Fruit fly (Drosophila melanogaster) whole organism, wandering third instar larva: Measurements from ENCODE around the gene CG3857.

ENCODE experiments used
- Abd-B ChIP-seq: fragments of >200 bp; optimal IDR thresholded peaks from 2 replicates; lab custom pipeline; 2017; ENCODE audit warnings: missing biosample characterization, missing genetic modification characterization
- CG32264 ChIP-seq: fragments of 200-800 bp; sonication (Bioruptor generic); optimal IDR thresholded peaks from 2 replicates; lab custom pipeline; 2016; ENCODE audit warnings: missing biosample characterization, missing genetic modification characterization
- CG9705 ChIP-seq: fragments of 200-800 bp; sonication (Bioruptor generic); optimal IDR thresholded peaks from 2 replicates; lab custom pipeline; 2018; ENCODE audit warnings: missing biosample characterization, mild to moderate bottlenecking, missing genetic modification characterization
- CrebA ChIP-seq: fragments of 200-800 bp; sonication (Bioruptor generic); optimal IDR thresholded peaks from 2 replicates; lab custom pipeline; 2016; ENCODE audit warnings: missing biosample characterization, mild to moderate bottlenecking, missing genetic modification characterization, borderline replicate concordance
- Dfd ChIP-seq: fragments of >200 bp; optimal IDR thresholded peaks from 2 replicates; lab custom pipeline; 2017; ENCODE audit warnings: missing biosample characterization, missing genetic modification characterization
- Dif ChIP-seq: fragments of 200-275, 200-300 bp; sonication (Bioruptor generic); optimal IDR thresholded peaks from 2 replicates; lab custom pipeline; 2018; ENCODE audit warnings: missing biosample characterization, missing genetic modification characterization; ENCODE audit not compliant: partially characterized antibody
- GATAd ChIP-seq: sonication (Bioruptor generic); optimal IDR thresholded peaks from 2 replicates; lab custom pipeline; 2016; ENCODE audit warnings: missing biosample characterization, missing genetic modification characterization
- HLH106 ChIP-seq: fragments of 200-800 bp; optimal IDR thresholded peaks from 3 replicates; lab custom pipeline; 2019; ENCODE audit warnings: missing biosample characterization, mild to moderate bottlenecking, missing genetic modification characterization, moderate library complexity
- Hnf4 ChIP-seq: fragments of 200-800 bp; sonication (Bioruptor generic); optimal IDR thresholded peaks from 2 replicates; lab custom pipeline; 2016; ENCODE audit warnings: missing biosample characterization, mild to moderate bottlenecking, missing genetic modification characterization
- Hr78 ChIP-seq: fragments of >200 bp; optimal IDR thresholded peaks from 2 replicates; lab custom pipeline; 2017; ENCODE audit warnings: missing biosample characterization, missing genetic modification characterization
- Hr83 ChIP-seq: fragments of 200-300 bp; sonication (Bioruptor generic); optimal IDR thresholded peaks from 2 replicates; lab custom pipeline; 2016; ENCODE audit warnings: missing biosample characterization, mild to moderate bottlenecking, missing genetic modification characterization, moderate library complexity; ENCODE audit not compliant: poor library complexity, severe bottlenecking
- Jra ChIP-seq: sonication (Bioruptor generic); optimal IDR thresholded peaks from 2 replicates; lab custom pipeline; 2016; ENCODE audit warnings: missing biosample characterization, missing genetic modification characterization
- Mio ChIP-seq: sonication (Bioruptor generic); optimal IDR thresholded peaks from 2 replicates; lab custom pipeline; 2016; ENCODE audit warnings: missing biosample characterization, missing genetic modification characterization
- Myc ChIP-seq: fragments of >200 bp; optimal IDR thresholded peaks from 2 replicates; lab custom pipeline; 2017
- N ChIP-seq: fragments of >200 bp; optimal IDR thresholded peaks from 2 replicates; lab custom pipeline; 2018; ENCODE audit warnings: missing biosample characterization, missing external identifiers, missing genetic modification characterization
- OdsH ChIP-seq: fragments of 200-800 bp; sonication (Bioruptor generic); optimal IDR thresholded peaks from 2 replicates; lab custom pipeline; 2016; ENCODE audit warnings: missing biosample characterization, mild to moderate bottlenecking, missing genetic modification characterization
- Rel ChIP-seq, 2 experiments: fragments of 200-800 bp; sonication (Bioruptor generic) in 1 of 2; optimal IDR thresholded peaks; 2 replicates in 1 of 2; 3 replicates in 1 of 2; lab custom pipeline; 2016 to 2019; ENCODE audit warnings: mild to moderate bottlenecking in 2 of 2, missing biosample characterization in 2 of 2, missing genetic modification characterization in 2 of 2, moderate library complexity in 1 of 2
- Sp1 ChIP-seq: fragments of 200-800 bp; sonication (Bioruptor generic); optimal IDR thresholded peaks from 3 replicates; lab custom pipeline; 2019; ENCODE audit warnings: missing biosample characterization, mild to moderate bottlenecking, missing genetic modification characterization, moderate library complexity
- Vsx2 ChIP-seq: fragments of 200-300, 225-300 bp; sonication (Bioruptor generic); optimal IDR thresholded peaks from 2 replicates; lab custom pipeline; 2018; ENCODE audit warnings: missing biosample characterization, missing genetic modification characterization; ENCODE audit not compliant: partially characterized antibody
- br ChIP-seq: fragments of 200-800 bp; sonication (Bioruptor generic); optimal IDR thresholded peaks from 2 replicates; lab custom pipeline; 2016; ENCODE audit warnings: missing biosample characterization, missing genetic modification characterization
- brk ChIP-seq: fragments of 200-800 bp; sonication (Bioruptor generic); optimal IDR thresholded peaks from 2 replicates; lab custom pipeline; 2016; ENCODE audit warnings: missing biosample characterization, mild to moderate bottlenecking, missing genetic modification characterization
- dl ChIP-seq, 2 experiments: fragments of 175-275, 200-275 bp in 1 of 2; fragments of 200-275 bp in 1 of 2; sonication (Bioruptor generic); optimal IDR thresholded peaks; lab custom pipeline; 2018; ENCODE audit warnings: mild to moderate bottlenecking in 2 of 2, missing biosample characterization in 2 of 2, missing genetic modification characterization in 2 of 2, moderate library complexity in 2 of 2; ENCODE audit not compliant: partially characterized antibody in 2 of 2, insufficient read depth in 1 of 2
- dmrt93B ChIP-seq: fragments of 200-800 bp; sonication (Bioruptor generic); optimal IDR thresholded peaks from 2 replicates; lab custom pipeline; 2018; ENCODE audit warnings: missing biosample characterization, mild to moderate bottlenecking, missing genetic modification characterization
- dsf ChIP-seq: sonication (Bioruptor generic); optimal IDR thresholded peaks from 2 replicates; lab custom pipeline; 2016; ENCODE audit warnings: missing biosample characterization, missing genetic modification characterization, borderline replicate concordance
- ey ChIP-seq: fragments of 200-800 bp; sonication (Bioruptor generic); optimal IDR thresholded peaks from 2 replicates; lab custom pipeline; 2016; ENCODE audit warnings: missing biosample characterization, missing genetic modification characterization
- foxo ChIP-seq, 2 experiments: fragments of 200-800 bp; sonication (Bioruptor generic); optimal IDR thresholded peaks; 2 replicates in 1 of 2; 3 replicates in 1 of 2; lab custom pipeline; 2016 to 2017; ENCODE audit warnings: missing biosample characterization in 2 of 2, missing genetic modification characterization in 2 of 2
- fru ChIP-seq: fragments of 200-800 bp; sonication (Bioruptor generic); optimal IDR thresholded peaks from 3 replicates; lab custom pipeline; 2016; ENCODE audit warnings: missing biosample characterization, mild to moderate bottlenecking, missing genetic modification characterization
- h ChIP-seq: fragments of 200-800 bp; sonication (Bioruptor generic); optimal IDR thresholded peaks from 3 replicates; lab custom pipeline; 2016; ENCODE audit warnings: missing biosample characterization, mild to moderate bottlenecking, missing genetic modification characterization
- jim ChIP-seq: fragments of 175-275, 200-325 bp; sonication (Bioruptor generic); optimal IDR thresholded peaks from 2 replicates; lab custom pipeline; 2016; ENCODE audit warnings: missing biosample characterization, mild to moderate bottlenecking, missing genetic modification characterization
- lola ChIP-seq: fragments of >200 bp; optimal IDR thresholded peaks from 2 replicates; lab custom pipeline; 2017; ENCODE audit warnings: missing biosample characterization, missing genetic modification characterization
- pan ChIP-seq: fragments of >200 bp; optimal IDR thresholded peaks from 2 replicates; lab custom pipeline; 2017
- psq ChIP-seq: fragments of 200-800 bp; sonication (Bioruptor generic); optimal IDR thresholded peaks from 3 replicates; lab custom pipeline; 2017; ENCODE audit warnings: missing biosample characterization, mild to moderate bottlenecking, missing genetic modification characterization, moderate library complexity
- rgr ChIP-seq: fragments of 200-800 bp; sonication (Bioruptor generic); optimal IDR thresholded peaks from 3 replicates; lab custom pipeline; 2016; ENCODE audit warnings: missing biosample characterization, mild to moderate bottlenecking, missing genetic modification characterization
- sage ChIP-seq: fragments of 200-800 bp; sonication (Bioruptor generic); optimal IDR thresholded peaks from 2 replicates; lab custom pipeline; 2016; ENCODE audit warnings: missing biosample characterization, mild to moderate bottlenecking, missing genetic modification characterization
- sv ChIP-seq: fragments of 200-800 bp; sonication (Bioruptor generic); optimal IDR thresholded peaks from 3 replicates; lab custom pipeline; 2016; ENCODE audit warnings: missing biosample characterization, missing genetic modification characterization
- tai ChIP-seq: sonication (Bioruptor generic); optimal IDR thresholded peaks from 2 replicates; lab custom pipeline; 2016; ENCODE audit warnings: missing biosample characterization, missing genetic modification characterization
- usp ChIP-seq: fragments of >200 bp; optimal IDR thresholded peaks from 2 replicates; lab custom pipeline; 2017; ENCODE audit warnings: missing biosample characterization, missing genetic modification characterization
- woc ChIP-seq: sonication (Bioruptor generic); optimal IDR thresholded peaks from 2 replicates; lab custom pipeline; 2016; ENCODE audit warnings: missing biosample characterization, mild to moderate bottlenecking, missing genetic modification characterization

The CG3857 gene

DNA sequence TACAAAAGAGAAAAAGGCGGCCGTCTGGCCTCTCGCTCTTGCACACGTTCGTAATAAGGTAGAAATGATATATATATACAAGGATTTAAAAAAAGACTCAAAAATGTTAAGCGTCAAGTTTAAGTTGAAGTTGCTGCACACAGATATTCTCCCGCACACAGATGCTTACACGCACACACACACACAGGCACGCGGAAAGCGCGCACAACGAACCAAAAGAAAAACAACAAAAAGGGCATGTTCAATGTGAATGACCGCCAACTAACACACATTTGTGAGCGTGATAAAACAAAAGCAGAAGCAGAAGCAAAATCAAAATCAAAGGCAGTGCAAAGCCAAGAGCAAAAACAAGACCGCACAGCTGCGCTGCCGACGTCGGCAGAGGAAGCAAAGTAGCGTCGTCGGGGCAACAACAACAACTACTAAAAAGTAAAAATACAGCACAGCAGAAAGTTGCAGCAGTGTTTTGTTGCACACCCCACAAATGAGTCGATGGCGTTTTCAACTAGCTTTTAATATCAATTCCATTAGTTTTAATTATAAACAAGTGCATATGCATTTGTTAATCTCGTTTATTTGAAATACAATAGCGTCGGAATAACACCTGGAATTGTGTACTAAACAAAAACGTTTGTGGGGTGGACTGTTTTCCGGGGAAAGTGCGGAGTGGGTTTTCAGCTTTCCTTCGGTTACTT lies 7.5 kb upstream of the CG3857 start:
- TF ChIP-seq fru (GFP tag; lab: Kevin White, UChicago) (peak; percentile 98), dl (GFP tag; optimal IDR thresholded peaks at IDR 0.05; lab: Kevin White, UChicago; ENCODE audit: insufficient read depth in 1 of 2, partially characterized antibody in 2 of 2) (peak in 1 of 2 experiments; percentile 21), sv (GFP tag; lab: Kevin White, UChicago) (peak; percentile 93), Jra (peak; percentile 93), Hnf4 (peak; percentile 96), pan (no peak), dsf (GFP tag; lab: Kevin White, UChicago) (peak; percentile 90), Rel (GFP tag; optimal IDR thresholded peaks at IDR 0.05; lab: Kevin White, UChicago) (peak; percentile 88), Rel (tag; optimal IDR thresholded peaks at IDR 0.05; lab: Kevin White, UChicago) (peak; percentile 89), usp (GFP tag; lab: Kevin White, UChicago) (no peak), ey (GFP tag; lab: Kevin White, UChicago) (peak; percentile 99), Dfd (GFP tag; lab: Kevin White, UChicago) (peak; percentile 26), CrebA (GFP tag; lab: Kevin White, UChicago) (peak; percentile 66), Myc (lab: Kevin White, UChicago) (no peak), Mio (peak; percentile 79), OdsH (GFP tag; lab: Kevin White, UChicago) (peak; percentile 97), Hr78 (GFP tag; lab: Kevin White, UChicago) (no peak), CG32264 (GFP tag; lab: Kevin White, UChicago) (peak; percentile 94), GATAd (GFP tag; lab: Kevin White, UChicago) (peak; percentile 89), woc (GFP tag; lab: Kevin White, UChicago) (peak; percentile 97), psq (GFP tag; lab: Kevin White, UChicago) (peak; percentile 94), Abd-B (GFP tag; lab: Kevin White, UChicago) (no peak), Vsx2 (GFP tag; lab: Kevin White, UChicago) (no peak), Dif (GFP tag; lab: Kevin White, UChicago) (no peak), br (peak; percentile 98), rgr (GFP tag; lab: Kevin White, UChicago) (peak; percentile 98), h (GFP tag; lab: Kevin White, UChicago) (peak; percentile 98), N (GFP tag; lab: Kevin White, UChicago) (no peak), lola (no peak), Sp1 (GFP tag; lab: Kevin White, UChicago) (peak; percentile 98), Hr83 (GFP tag; lab: Kevin White, UChicago) (peak; percentile 78), tai (peak; percentile 92), jim (GFP tag; lab: Kevin White, UChicago) (peak; percentile 25), HLH106 (tag; lab: Kevin White, UChicago) (peak; percentile 98), dmrt93B (GFP tag; lab: Kevin White, UChicago) (peak; percentile 96), brk (GFP tag; lab: Kevin White, UChicago) (peak; percentile 80), foxo (GFP tag; optimal IDR thresholded peaks at IDR 0.05; lab: Kevin White, UChicago) (peak; percentile 88 to 99), CG9705 (GFP tag; lab: Kevin White, UChicago) (peak; percentile 95), sage (GFP tag; lab: Kevin White, UChicago) (peak; percentile 92)

DNA sequence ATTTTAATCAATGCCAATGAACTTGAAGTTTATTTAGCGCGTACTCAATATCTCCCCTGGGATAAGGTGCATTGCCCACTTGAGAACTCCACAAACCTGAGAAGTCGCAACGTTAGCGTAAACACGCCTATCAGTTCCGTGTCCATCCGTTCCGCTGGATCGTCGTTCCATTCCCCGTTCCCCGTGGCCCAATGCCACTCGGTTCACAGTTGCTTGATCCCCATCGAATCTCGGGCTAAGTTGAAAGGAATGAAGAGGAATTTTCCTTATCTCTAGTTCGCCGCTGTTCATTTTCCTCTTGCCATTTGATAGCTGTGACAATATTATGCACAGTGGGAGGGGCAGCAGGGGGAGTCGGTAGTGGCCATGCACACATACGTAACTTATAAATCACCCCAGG lies 5.4 kb upstream of the CG3857 start:
- no peak for TF ChIP-seq CrebA (GFP tag; lab: Kevin White, UChicago)
- TF ChIP-seq br = peak; percentile 30
- TF ChIP-seq h (GFP tag; lab: Kevin White, UChicago) = peak; percentile 40
